Worm (Caenorhabditis elegans): ENCODE data around the gene tpst-1.

Gene tpst-1

ce11 chrIII:12702375-12702774 is 40.3 kb upstream of the tpst-1 start:
- TF ChIP-seq alr-1 (tag; optimal IDR thresholded peaks at IDR 0.05) (no peak), ama-1 (optimal IDR thresholded peaks at IDR 0.05) (no peak), crh-2 (tag; optimal IDR thresholded peaks at IDR 0.05) (no peak), fos-1 (tag; optimal IDR thresholded peaks at IDR 0.05) (no peak), unc-39 (tag; optimal IDR thresholded peaks at IDR 0.05) (no peak), ceh-16 (tag; optimal IDR thresholded peaks at IDR 0.05) (no peak), aly-2 (tag; optimal IDR thresholded peaks at IDR 0.05) (no peak), snpc-4 (tag; optimal IDR thresholded peaks at IDR 0.05) (no peak), skn-1 (tag; optimal IDR thresholded peaks at IDR 0.05) (no peak), egl-27 (tag; optimal IDR thresholded peaks at IDR 0.05) (no peak), ztf-1 (GFP tag; conservative IDR thresholded peaks at IDR 0.05) (no peak), nhr-11 (tag; optimal IDR thresholded peaks at IDR 0.05) (no peak), sma-3 (GFP tag; optimal IDR thresholded peaks at IDR 0.05) (no peak)

ce11 chrIII:12699194-12699593 is 37.1 kb upstream of the tpst-1 start, which contains the start of gene sas-1:
sas-1 (plus strand) TSS chrIII:12699494.
- TF ChIP-seq peb-1 (tag; optimal IDR thresholded peaks at IDR 0.05), result no peak
- no peak for TF ChIP-seq ama-1 (optimal IDR thresholded peaks at IDR 0.05)
- no peak for TF ChIP-seq lin-13 (GFP tag; optimal IDR thresholded peaks at IDR 0.05)
- no peak for TF ChIP-seq nhr-77 (tag; optimal IDR thresholded peaks at IDR 0.05)
- TF ChIP-seq egl-27 (tag; optimal IDR thresholded peaks at IDR 0.05), result no peak
- no peak for TF ChIP-seq ztf-1 (GFP tag; conservative IDR thresholded peaks at IDR 0.05)
- TF ChIP-seq blmp-1 (tag; optimal IDR thresholded peaks at IDR 0.05; ENCODE audit: insufficient read depth), result no peak
- no peak for TF ChIP-seq sma-3 (GFP tag; optimal IDR thresholded peaks at IDR 0.05)
- no peak for TF ChIP-seq lin-11 (tag; optimal IDR thresholded peaks at IDR 0.05)
- TF ChIP-seq snpc-4 (tag; optimal IDR thresholded peaks at IDR 0.05), result no peak
- TF ChIP-seq zag-1 (tag; optimal IDR thresholded peaks at IDR 0.05), result no peak
- no peak for TF ChIP-seq skn-1 (tag; optimal IDR thresholded peaks at IDR 0.05)

ce11 chrIII:12697591-12697990 is 35.5 kb upstream of the tpst-1 start:
- no peak for TF ChIP-seq nhr-10 (tag; optimal IDR thresholded peaks at IDR 0.05)
- TF ChIP-seq elt-3 (tag; optimal IDR thresholded peaks at IDR 0.05), result no peak
- TF ChIP-seq fos-1 (tag; optimal IDR thresholded peaks at IDR 0.05), result no peak
- no peak for TF ChIP-seq unc-39 (tag; optimal IDR thresholded peaks at IDR 0.05)
- no peak for TF ChIP-seq ama-1 (optimal IDR thresholded peaks at IDR 0.05)
- no peak for TF ChIP-seq snpc-4 (tag; optimal IDR thresholded peaks at IDR 0.05)

ce11 chrIII:12687872-12688375 is 25.8 kb upstream of the tpst-1 start, which contains the start of the genes rsp-3 and spin-4:
rsp-3 (minus strand) TSS chrIII:12687922.
spin-4 (plus strand) TSS chrIII:12688318.
- TF ChIP-seq nhr-6 (tag; optimal IDR thresholded peaks at IDR 0.05) (no peak), nhr-237 (tag; optimal IDR thresholded peaks at IDR 0.05) (no peak), fos-1 (tag; optimal IDR thresholded peaks at IDR 0.05) (peak; percentile 59), ztf-11 (tag; optimal IDR thresholded peaks at IDR 0.05) (no peak), nhr-23 (tag; optimal IDR thresholded peaks at IDR 0.05) (no peak), aly-2 (tag; optimal IDR thresholded peaks at IDR 0.05) (no peak), mbf-1 (tag; optimal IDR thresholded peaks at IDR 0.05) (no peak), unc-55 (GFP tag; optimal IDR thresholded peaks at IDR 0.05) (peak; percentile 87), dmd-4 (tag; optimal IDR thresholded peaks at IDR 0.05) (no peak), mab-5 (tag; optimal IDR thresholded peaks at IDR 0.05) (peak; percentile 26), elt-3 (tag; optimal IDR thresholded peaks at IDR 0.05) (no peak), ama-1 (optimal IDR thresholded peaks at IDR 0.05) (peak; percentile 72), R02D3.7 (tag; optimal IDR thresholded peaks at IDR 0.05) (no peak), snpc-4 (tag; optimal IDR thresholded peaks at IDR 0.05) (peak; percentile 48), nhr-10 (tag; optimal IDR thresholded peaks at IDR 0.05) (no peak), nhr-25 (tag; optimal IDR thresholded peaks at IDR 0.05) (peak; percentile 70), nhr-77 (tag; optimal IDR thresholded peaks at IDR 0.05) (no peak), skn-1 (tag; optimal IDR thresholded peaks at IDR 0.05) (peak; percentile 14), nhr-21 (tag; optimal IDR thresholded peaks at IDR 0.05) (peak; percentile 37), mdl-1 (tag; optimal IDR thresholded peaks at IDR 0.05) (no peak), ZK546.5 (tag; optimal IDR thresholded peaks at IDR 0.05) (no peak), C34F6.9 (tag; optimal IDR thresholded peaks at IDR 0.05) (peak; percentile 95), nhr-12 (tag; optimal IDR thresholded peaks at IDR 0.05) (no peak), lin-11 (tag; optimal IDR thresholded peaks at IDR 0.05) (peak; percentile 74), gmeb-1 (tag; optimal IDR thresholded peaks at IDR 0.05) (peak; percentile 86), blmp-1 (tag; optimal IDR thresholded peaks at IDR 0.05; ENCODE audit: insufficient read depth) (peak; percentile 30), alr-1 (tag; optimal IDR thresholded peaks at IDR 0.05) (no peak), zag-1 (tag; optimal IDR thresholded peaks at IDR 0.05) (peak; percentile 1), Y55F3AM.14 (GFP tag; optimal IDR thresholded peaks at IDR 0.05) (no peak), unc-39 (tag; optimal IDR thresholded peaks at IDR 0.05) (no peak), ceh-16 (tag; optimal IDR thresholded peaks at IDR 0.05) (no peak), ceh-82 (tag; optimal IDR thresholded peaks at IDR 0.05) (no peak), sma-9 (GFP tag; optimal IDR thresholded peaks at IDR 0.05) (no peak), sma-9 (tag; optimal IDR thresholded peaks at IDR 0.05) (no peak), lin-39 (tag; optimal IDR thresholded peaks at IDR 0.05) (no peak), sem-4 (tag; optimal IDR thresholded peaks at IDR 0.05) (peak; percentile 48), F13H6.1 (tag; optimal IDR thresholded peaks at IDR 0.05) (peak; percentile 43), ztf-1 (GFP tag; conservative IDR thresholded peaks at IDR 0.05) (no peak), crh-2 (tag; optimal IDR thresholded peaks at IDR 0.05) (peak; percentile 84), nhr-11 (tag; optimal IDR thresholded peaks at IDR 0.05) (no peak), sma-3 (GFP tag; optimal IDR thresholded peaks at IDR 0.05) (peak; percentile 67), lin-13 (GFP tag; optimal IDR thresholded peaks at IDR 0.05) (peak; percentile 83)

Measured in whole organism, L2 larva.